Worm (Caenorhabditis elegans) whole organism, L2 larva: Measurements from ENCODE around the gene hlh-28.
A peak's percentile ranks its signal among the peaks of the same experiment; 100 is the strongest.

Experiments
- C34F6.9 ChIP-seq: fragments of 150-350 bp; optimal IDR thresholded peaks from 2 replicates; lab custom pipeline; 2014; ENCODE audit warnings: missing biosample characterization, missing genetic modification characterization
- F13H6.1 ChIP-seq: sonication (generic microtip); optimal IDR thresholded peaks from 2 replicates; lab custom pipeline; 2016; ENCODE audit warnings: missing genetic modification characterization, missing compliant biosample characterization
- R02D3.7 ChIP-seq: fragments of 150-350 bp; optimal IDR thresholded peaks from 2 replicates; lab custom pipeline; 2014; ENCODE audit warnings: missing biosample characterization, missing genetic modification characterization
- Y55F3AM.14 ChIP-seq: fragments of 200-800 bp; sonication (Bioruptor generic); optimal IDR thresholded peaks from 2 replicates; lab custom pipeline; 2018; ENCODE audit warnings: mild to moderate bottlenecking, missing genetic modification characterization, missing compliant biosample characterization
- alr-1 ChIP-seq: fragments of 150-350 bp; optimal IDR thresholded peaks from 2 replicates; lab custom pipeline; 2014; ENCODE audit warnings: missing biosample characterization, missing genetic modification characterization
- ama-1 ChIP-seq: fragments of 150-350 bp; optimal IDR thresholded peaks from 2 replicates; lab custom pipeline; 2018; ENCODE audit warnings: inconsistent platforms
- blmp-1 ChIP-seq: sonication (generic microtip); optimal IDR thresholded peaks from 2 replicates; lab custom pipeline; 2017; ENCODE audit warnings: missing genetic modification characterization, mild to moderate bottlenecking, missing compliant biosample characterization, antibody characterized with exemption, moderate library complexity; ENCODE audit not compliant: insufficient read depth
- ceh-82 ChIP-seq: fragments of 150-350 bp; optimal IDR thresholded peaks from 2 replicates; lab custom pipeline; 2014; ENCODE audit warnings: missing biosample characterization, missing genetic modification characterization
- crh-2 ChIP-seq: sonication (generic microtip); optimal IDR thresholded peaks from 2 replicates; lab custom pipeline; 2017; ENCODE audit warnings: missing biosample characterization, missing genetic modification characterization
- dmd-4 ChIP-seq: sonication (generic microtip); optimal IDR thresholded peaks from 2 replicates; lab custom pipeline; 2017; ENCODE audit warnings: missing biosample characterization, missing genetic modification characterization
- elt-1 ChIP-seq: fragments of 150-350 bp; optimal IDR thresholded peaks from 2 replicates; lab custom pipeline; 2014; ENCODE audit warnings: missing biosample characterization, missing genetic modification characterization
- elt-3 ChIP-seq: sonication (generic microtip); optimal IDR thresholded peaks from 2 replicates; lab custom pipeline; 2017; ENCODE audit warnings: missing biosample characterization, missing genetic modification characterization
- fos-1 ChIP-seq: fragments of 150-350 bp; optimal IDR thresholded peaks from 2 replicates; lab custom pipeline; 2014; ENCODE audit warnings: missing biosample characterization, missing genetic modification characterization
- gmeb-1 ChIP-seq: fragments of 150-350 bp; optimal IDR thresholded peaks from 2 replicates; lab custom pipeline; 2014; ENCODE audit warnings: missing biosample characterization, missing genetic modification characterization
- lin-11 ChIP-seq: fragments of 150-350 bp; sonication (generic microtip); optimal IDR thresholded peaks from 2 replicates; lab custom pipeline; 2014; ENCODE audit warnings: missing biosample characterization, missing genetic modification characterization, inconsistent platforms, mixed read lengths
- lin-13 ChIP-seq: fragments of 150-350 bp; optimal IDR thresholded peaks from 2 replicates; lab custom pipeline; 2014; ENCODE audit warnings: missing biosample characterization, missing genetic modification reagents, missing genetic modification characterization
- lin-39 ChIP-seq: fragments of 150-350 bp; optimal IDR thresholded peaks from 2 replicates; lab custom pipeline; 2014; ENCODE audit warnings: missing biosample characterization, missing genetic modification reagents, missing genetic modification characterization
- lsy-2 ChIP-seq, 2 experiments: fragments of 150-350 bp in 1 of 2; sonication (generic microtip) in 1 of 2; optimal IDR thresholded peaks; 2 replicates each; lab custom pipeline; 2014 to 2017; ENCODE audit warnings: missing biosample characterization in 2 of 2, missing genetic modification characterization in 2 of 2
- mab-5 ChIP-seq: fragments of 150-350 bp; optimal IDR thresholded peaks from 2 replicates; lab custom pipeline; 2014; ENCODE audit warnings: missing biosample characterization, missing genetic modification characterization
- mbf-1 ChIP-seq: sonication (generic microtip); optimal IDR thresholded peaks from 2 replicates; lab custom pipeline; 2017; ENCODE audit warnings: missing biosample characterization, missing genetic modification characterization
- mdl-1 ChIP-seq, 2 experiments: fragments of 150-350 bp in 1 of 2; sonication (generic microtip) in 1 of 2; optimal IDR thresholded peaks; 2 replicates each; lab custom pipeline; 2017; ENCODE audit warnings: missing biosample characterization in 2 of 2, missing genetic modification characterization in 2 of 2
- nhr-11 ChIP-seq: fragments of 150-350 bp; optimal IDR thresholded peaks from 2 replicates; lab custom pipeline; 2014; ENCODE audit warnings: missing biosample characterization, missing genetic modification characterization
- nhr-12 ChIP-seq: fragments of 150-350 bp; optimal IDR thresholded peaks from 2 replicates; lab custom pipeline; 2014; ENCODE audit warnings: missing biosample characterization, missing genetic modification characterization
- nhr-129 ChIP-seq: fragments of 150-350 bp; optimal IDR thresholded peaks from 2 replicates; lab custom pipeline; 2014; ENCODE audit warnings: missing biosample characterization, missing genetic modification characterization
- nhr-21 ChIP-seq: fragments of 150-350 bp; optimal IDR thresholded peaks from 2 replicates; lab custom pipeline; 2014; ENCODE audit warnings: missing biosample characterization, missing genetic modification characterization
- nhr-23 ChIP-seq: fragments of 150-350 bp; optimal IDR thresholded peaks from 2 replicates; lab custom pipeline; 2014; ENCODE audit warnings: missing biosample characterization, missing genetic modification reagents, missing genetic modification characterization
- nhr-237 ChIP-seq: fragments of 150-350 bp; optimal IDR thresholded peaks from 2 replicates; lab custom pipeline; 2014; ENCODE audit warnings: missing biosample characterization, missing genetic modification characterization
- nhr-25 ChIP-seq: fragments of 150-350 bp; sonication (generic microtip); optimal IDR thresholded peaks from 3 replicates; lab custom pipeline; 2014; ENCODE audit warnings: missing biosample characterization, missing genetic modification characterization
- nhr-6 ChIP-seq: fragments of 150-350 bp; optimal IDR thresholded peaks from 2 replicates; lab custom pipeline; 2014; ENCODE audit warnings: missing biosample characterization, missing genetic modification characterization
- nhr-77 ChIP-seq: fragments of 150-350 bp; optimal IDR thresholded peaks from 2 replicates; lab custom pipeline; 2014; ENCODE audit warnings: missing biosample characterization, missing genetic modification characterization
- peb-1 ChIP-seq: fragments of 150-350 bp; optimal IDR thresholded peaks from 2 replicates; lab custom pipeline; 2014; ENCODE audit warnings: missing biosample characterization, missing genetic modification characterization
- sem-4 ChIP-seq: fragments of 150-350 bp; optimal IDR thresholded peaks from 2 replicates; lab custom pipeline; 2014; ENCODE audit warnings: missing biosample characterization, missing genetic modification reagents, missing genetic modification characterization
- skn-1 ChIP-seq: sonication (generic microtip); optimal IDR thresholded peaks from 2 replicates; lab custom pipeline; 2017; ENCODE audit warnings: missing biosample characterization, missing genetic modification characterization
- sma-3 ChIP-seq: sonication (generic microtip); optimal IDR thresholded peaks from 2 replicates; lab custom pipeline; 2016; ENCODE audit warnings: missing genetic modification reagents, missing genetic modification characterization, missing compliant biosample characterization
- sma-9 ChIP-seq, 2 experiments: fragments of 150-350 bp in 1 of 2; sonication (generic microtip) in 1 of 2; optimal IDR thresholded peaks; 2 replicates each; lab custom pipeline; 2014 to 2016; ENCODE audit warnings: missing genetic modification characterization in 2 of 2, mild to moderate bottlenecking in 1 of 2, missing biosample characterization in 1 of 2, missing compliant biosample characterization in 1 of 2, missing genetic modification reagents in 1 of 2, moderate library complexity in 1 of 2
- snpc-4 ChIP-seq: fragments of 150-350 bp; optimal IDR thresholded peaks from 2 replicates; lab custom pipeline; 2014; ENCODE audit warnings: missing biosample characterization, missing genetic modification characterization
- unc-55 ChIP-seq: fragments of 150-350 bp; sonication (generic microtip); optimal IDR thresholded peaks from 3 replicates; lab custom pipeline; 2014; ENCODE audit warnings: missing biosample characterization, missing genetic modification reagents, missing genetic modification characterization
- unc-62 ChIP-seq: fragments of 150-350 bp; optimal IDR thresholded peaks from 2 replicates; lab custom pipeline; 2014; ENCODE audit warnings: missing biosample characterization, missing genetic modification reagents, missing genetic modification characterization
- zag-1 ChIP-seq: fragments of 150-350 bp; optimal IDR thresholded peaks from 2 replicates; lab custom pipeline; 2014; ENCODE audit warnings: missing biosample characterization, missing genetic modification characterization
- ztf-1 ChIP-seq: fragments of 200-800 bp; sonication (Bioruptor generic); conservative IDR thresholded peaks from 2 replicates; pipeline ENCODE4 v1.3.6; 2022; ENCODE audit warnings: missing genetic modification characterization, missing compliant biosample characterization
- ztf-4 ChIP-seq: fragments of 150-350 bp; optimal IDR thresholded peaks from 2 replicates; lab custom pipeline; 2014; ENCODE audit warnings: missing biosample characterization, missing genetic modification characterization

hlh-28 gene

ce11 chrX:17516941-17517340, 33.9 kb upstream of the hlh-28 start:
- TF ChIP-seq ztf-1 (no peak), R02D3.7 (tag; lab: Kevin White, UChicago) (no peak), peb-1 (tag; lab: Kevin White, UChicago) (no peak), alr-1 (no peak), nhr-77 (no peak), nhr-11 (no peak), nhr-25 (tag; lab: Kevin White, UChicago) (peak; percentile 29), nhr-6 (tag; lab: Kevin White, UChicago) (no peak), snpc-4 (tag; lab: Kevin White, UChicago) (no peak), sma-3 (GFP tag; lab: Kevin White, UChicago) (no peak), nhr-21 (tag; lab: Kevin White, UChicago) (peak; percentile 36), elt-1 (tag; lab: Kevin White, UChicago) (no peak), sma-9 (GFP tag; optimal IDR thresholded peaks at IDR 0.05; lab: Kevin White, UChicago) (peak; percentile 31), sma-9 (tag; optimal IDR thresholded peaks at IDR 0.05; lab: Kevin White, UChicago) (no peak), lin-13 (GFP tag; lab: Kevin White, UChicago) (peak; percentile 18), C34F6.9 (tag; lab: Kevin White, UChicago) (peak; percentile 5)
- TF ChIP-seq, all 48 proteins: peak for 5

ce11 chrX:17517872-17518271, 33.0 kb upstream of the hlh-28 start:
- TF ChIP-seq ama-1 = no peak
- no peak for TF ChIP-seq elt-3 (tag; lab: Kevin White, UChicago)
- TF ChIP-seq blmp-1 (tag; lab: Kevin White, UChicago) = no peak
- no peak for TF ChIP-seq Y55F3AM.14
- no peak for TF ChIP-seq alr-1
- TF ChIP-seq lin-13 (GFP tag; lab: Kevin White, UChicago) = no peak
- TF ChIP-seq nhr-129 (tag; lab: Kevin White, UChicago) = no peak
- no peak for TF ChIP-seq elt-1 (tag; lab: Kevin White, UChicago)
- no peak for TF ChIP-seq fos-1
- no peak for TF ChIP-seq nhr-77
- TF ChIP-seq mbf-1 (tag; lab: Kevin White, UChicago) = no peak
- no peak for TF ChIP-seq sem-4 (tag; lab: Kevin White, UChicago)

- no peak for TF ChIP-seq ceh-82 (tag; lab: Kevin White, UChicago)
- no peak for TF ChIP-seq R02D3.7 (tag; lab: Kevin White, UChicago)
- peak; percentile 25 for TF ChIP-seq unc-55 (GFP tag; lab: Kevin White, UChicago)
- TF ChIP-seq Y55F3AM.14 = no peak
Observed at ce11 chrX:17518293-17518692, 32.6 kb upstream of the hlh-28 start.

- TF ChIP-seq lsy-2 (tag; optimal IDR thresholded peaks at IDR 0.05; lab: Kevin White, UChicago) (peak in 1 of 2 experiments; percentile 29), alr-1 (no peak), nhr-12 (tag; lab: Kevin White, UChicago) (no peak), lin-13 (GFP tag; lab: Kevin White, UChicago) (no peak), zag-1 (peak; percentile 36), unc-55 (GFP tag; lab: Kevin White, UChicago) (peak; percentile 48), crh-2 (tag; lab: Kevin White, UChicago) (peak; percentile 47), Y55F3AM.14 (peak; percentile 53), C34F6.9 (tag; lab: Kevin White, UChicago) (peak; percentile 24), sem-4 (tag; lab: Kevin White, UChicago) (peak; percentile 27), mdl-1 (tag; optimal IDR thresholded peaks at IDR 0.05; lab: Kevin White, UChicago) (peak in 1 of 2 experiments; percentile 77), sma-9 (GFP tag; optimal IDR thresholded peaks at IDR 0.05; lab: Kevin White, UChicago) (peak; percentile 4), sma-9 (tag; optimal IDR thresholded peaks at IDR 0.05; lab: Kevin White, UChicago) (no peak), nhr-6 (tag; lab: Kevin White, UChicago) (no peak), nhr-77 (no peak), F13H6.1 (peak; percentile 52), lin-11 (tag; lab: Kevin White, UChicago) (peak; percentile 12), skn-1 (tag; lab: Kevin White, UChicago) (no peak)
- TF ChIP-seq, all 48 proteins: peak for 11
Observed at ce11 chrX:17519476-17519875, 31.4 kb upstream of the hlh-28 start.

- TF ChIP-seq mbf-1 (tag; lab: Kevin White, UChicago) (no peak), nhr-23 (tag; lab: Kevin White, UChicago) (no peak), crh-2 (tag; lab: Kevin White, UChicago) (no peak), sma-3 (GFP tag; lab: Kevin White, UChicago) (no peak), mdl-1 (tag; optimal IDR thresholded peaks at IDR 0.05; lab: Kevin White, UChicago) (peak in 1 of 2 experiments; percentile 29), elt-3 (tag; lab: Kevin White, UChicago) (no peak), sem-4 (tag; lab: Kevin White, UChicago) (peak; percentile 44), nhr-77 (no peak), lin-39 (tag; lab: Kevin White, UChicago) (no peak), C34F6.9 (tag; lab: Kevin White, UChicago) (peak; percentile 19), gmeb-1 (no peak), unc-55 (GFP tag; lab: Kevin White, UChicago) (no peak), lin-11 (tag; lab: Kevin White, UChicago) (no peak), ama-1 (no peak), ztf-4 (tag; lab: Kevin White, UChicago) (no peak), dmd-4 (no peak), snpc-4 (tag; lab: Kevin White, UChicago) (no peak), elt-1 (tag; lab: Kevin White, UChicago) (no peak), nhr-21 (tag; lab: Kevin White, UChicago) (no peak), unc-62 (GFP tag; lab: Kevin White, UChicago) (no peak), ceh-82 (tag; lab: Kevin White, UChicago) (no peak), lin-13 (GFP tag; lab: Kevin White, UChicago) (no peak), nhr-237 (tag; lab: Kevin White, UChicago) (no peak), alr-1 (no peak), F13H6.1 (no peak), lsy-2 (tag; optimal IDR thresholded peaks at IDR 0.05; lab: Kevin White, UChicago) (peak in 1 of 2 experiments; percentile 8), mab-5 (tag; lab: Kevin White, UChicago) (no peak)
- TF ChIP-seq, all 48 proteins: peak for 4
Observed at ce11 chrX:17521425-17521824, 29.4 kb upstream of the hlh-28 start.
